Fruit fly (Drosophila melanogaster): ENCODE measurements around the gene Fad2.
A peak's percentile ranks its signal among the peaks of the same experiment; 100 is the strongest.

The Fad2 gene

DNA sequence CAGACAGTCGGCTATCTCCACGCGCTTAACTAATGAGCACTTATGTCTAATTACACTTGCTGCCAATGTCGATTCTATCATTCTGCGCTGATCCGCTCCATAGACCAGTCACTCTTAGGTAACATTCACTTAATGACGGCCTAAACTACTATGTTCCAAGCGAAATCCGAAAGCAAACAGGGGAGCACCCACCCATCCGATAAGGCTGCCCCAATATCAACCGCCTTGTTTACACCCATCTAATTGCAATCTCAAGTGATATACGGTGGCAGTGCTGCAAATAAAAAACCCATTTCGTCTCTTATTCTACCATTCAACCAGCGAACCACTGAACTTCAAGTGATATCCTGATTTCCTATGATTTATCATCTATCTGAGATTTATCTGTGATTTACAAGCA, 26.1 kb downstream of the Fad2 start (continued):
- peak; percentile 5 for TF ChIP-seq dmrt99B (tag; optimal IDR thresholded peaks at IDR 0.05)
- no peak for TF ChIP-seq gt (GFP tag; IDR thresholded peaks at IDR 0.05)
- TF ChIP-seq Hr78 (GFP tag; optimal IDR thresholded peaks at IDR 0.05) = no peak
- TF ChIP-seq mirr (GFP tag; optimal IDR thresholded peaks at IDR 0.05) = peak; percentile 3
- TF ChIP-seq CG10431 (GFP tag; optimal IDR thresholded peaks at IDR 0.05) = no peak

DNA sequence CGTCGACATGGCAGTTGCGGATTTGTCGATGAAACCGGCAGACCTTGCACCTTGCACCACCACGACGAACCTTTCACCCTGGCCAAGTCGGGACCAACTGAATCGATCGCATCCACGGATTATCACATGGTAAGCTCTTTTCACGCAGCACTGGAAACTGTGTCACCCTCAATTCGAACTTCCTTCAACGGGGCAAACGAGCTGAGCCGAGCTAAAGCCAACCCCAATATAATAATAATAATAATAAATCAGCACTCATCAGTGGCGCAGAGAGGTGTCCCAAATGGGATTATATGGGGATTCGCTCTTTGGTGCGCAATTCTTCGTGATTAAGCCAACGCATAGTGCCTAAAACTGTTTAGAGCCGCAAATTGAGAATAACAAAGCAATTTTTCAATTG, 27.9 kb downstream of the Fad2 start, which contains the start of gene CG43693:
Gene CG43693 (minus strand): TSS at position 101 of the 400 bp plus-strand sequence.
- TF ChIP-seq hb (GFP tag; IDR thresholded peaks at IDR 0.05; ENCODE audit: partially characterized antibody) (0 out of 3 replicates have a peak, but pooled peaks have one; percentile 41), NK7.1 (GFP tag; optimal IDR thresholded peaks at IDR 0.05) (no peak)

DNA sequence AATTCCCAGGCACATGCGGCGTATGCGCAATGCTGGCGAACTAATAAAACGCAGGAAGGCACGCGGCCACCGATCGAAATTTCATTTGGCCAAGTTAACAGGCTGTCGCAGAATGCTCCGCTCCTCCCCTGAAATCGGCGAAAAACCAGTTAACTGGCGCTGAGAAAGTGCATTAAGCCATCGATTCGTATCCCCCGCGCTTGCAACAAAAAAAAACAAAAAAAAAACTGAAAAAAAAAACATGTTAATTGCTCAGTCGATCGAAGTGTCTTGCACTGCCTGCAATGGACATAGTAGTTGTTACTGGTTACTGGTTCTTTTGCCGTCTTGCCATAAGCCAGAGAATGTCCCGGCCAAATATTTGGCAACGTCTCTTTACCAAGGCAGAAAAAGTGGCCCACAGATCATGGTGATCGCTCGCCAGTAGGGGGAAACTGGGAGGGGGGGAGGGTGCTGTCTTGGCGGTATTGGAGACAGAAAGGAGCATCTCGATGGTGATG, 29.5 kb downstream of the Fad2 start:
- TF ChIP-seq Meics (GFP tag; optimal IDR thresholded peaks at IDR 0.05) = no peak
- no peak for TF ChIP-seq MESR4 (GFP tag; optimal IDR thresholded peaks at IDR 0.05)
- TF ChIP-seq emc (GFP tag; optimal IDR thresholded peaks at IDR 0.05) = no peak
- no peak for TF ChIP-seq CG10366 (GFP tag; IDR thresholded peaks at IDR 0.05)
- peak; percentile 91 for TF ChIP-seq Ets65A (GFP tag)
- no peak for TF ChIP-seq CG12104 (GFP tag; optimal IDR thresholded peaks at IDR 0.05)
- no peak for TF ChIP-seq psq (GFP tag; optimal IDR thresholded peaks at IDR 0.05)
- no peak for TF ChIP-seq peb (GFP tag; IDR thresholded peaks at IDR 0.05)
- TF ChIP-seq CG8944 (GFP tag; optimal IDR thresholded peaks at IDR 0.05) = no peak
- no peak for TF ChIP-seq twi (tag; optimal IDR thresholded peaks at IDR 0.05)
- no peak for TF ChIP-seq CG1233 (GFP tag; optimal IDR thresholded peaks at IDR 0.05)
- no peak for TF ChIP-seq CG4730 (GFP tag; IDR thresholded peaks at IDR 0.05)
- no peak for TF ChIP-seq CG4424 (GFP tag; optimal IDR thresholded peaks at IDR 0.05)
- TF ChIP-seq inv (GFP tag; IDR thresholded peaks at IDR 0.05; ENCODE audit: partially characterized antibody) = no peak
- TF ChIP-seq Drgx (GFP tag; IDR thresholded peaks at IDR 0.05) = peak; percentile 57; the same call in 1 of the 2 replicates

DNA sequence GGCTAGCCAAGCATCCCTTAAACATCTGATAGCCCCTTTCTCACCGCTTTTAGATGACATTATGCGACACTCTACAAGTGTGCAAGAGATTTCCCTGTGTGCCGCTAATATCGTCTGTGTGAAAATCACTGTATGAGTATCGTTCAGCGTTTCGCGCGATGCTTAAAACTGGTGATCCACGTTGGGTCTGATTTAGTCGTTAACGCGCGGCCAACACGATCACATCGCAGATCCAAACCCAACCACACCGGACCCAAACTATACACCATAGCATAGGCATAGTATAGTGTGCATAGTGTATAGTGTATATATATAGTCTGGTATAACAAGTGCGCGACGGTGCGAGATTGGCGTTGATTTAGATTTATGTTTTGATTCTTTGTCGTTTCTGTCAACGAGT, 30.5 kb downstream of the Fad2 start, which contains the start of gene CG7888:
Gene CG7888 (plus strand): TSS at position 193 of the 400 bp plus-strand sequence.
- TF ChIP-seq row (GFP tag; IDR thresholded peaks at IDR 0.05) = 0 out of 3 replicates have a peak, but pooled peaks have one; percentile 11
- no peak for TF ChIP-seq psq (GFP tag; optimal IDR thresholded peaks at IDR 0.05)
- no peak for TF ChIP-seq CG32532 (GFP tag; IDR thresholded peaks at IDR 0.05)
- TF ChIP-seq Neu2 (GFP tag; optimal IDR thresholded peaks at IDR 0.05; ENCODE audit: borderline replicate concordance) = no peak
- peak; percentile 3 for TF ChIP-seq CG12769 (tag; optimal IDR thresholded peaks at IDR 0.05)
- 0 out of 3 replicates have a peak, but pooled peaks have one; percentile 31 for TF ChIP-seq CG11456 (GFP tag; IDR thresholded peaks at IDR 0.05)
- peak; percentile 14 for TF ChIP-seq D19A (tag; optimal IDR thresholded peaks at IDR 0.05)
- peak; percentile 15 for TF ChIP-seq CG3995 (GFP tag; optimal IDR thresholded peaks at IDR 0.05)
- TF ChIP-seq chinmo (GFP tag; IDR thresholded peaks at IDR 0.05; ENCODE audit: partially characterized antibody) = 0 out of 4 replicates have a peak, but pooled peaks have one; percentile 23
- no peak for TF ChIP-seq CG8290 (GFP tag; optimal IDR thresholded peaks at IDR 0.05)
- peak in 1 of 2 experiments; percentile 46 for TF ChIP-seq CG8290 (tag; optimal IDR thresholded peaks at IDR 0.05)
- TF ChIP-seq CG13894 (tag; optimal IDR thresholded peaks at IDR 0.05) = peak; percentile 63
- peak; percentile 26 for TF ChIP-seq Med (GFP tag)
- 0 out of 3 replicates have a peak, but pooled peaks have one; percentile 57 for TF ChIP-seq CG2199 (GFP tag; IDR thresholded peaks at IDR 0.05)
- TF ChIP-seq scrt (GFP tag; optimal IDR thresholded peaks at IDR 0.05) = no peak
- peak; percentile 18 for TF ChIP-seq CG15514 (GFP tag; optimal IDR thresholded peaks at IDR 0.05)
- TF ChIP-seq CG15269 (tag; optimal IDR thresholded peaks at IDR 0.05) = peak; percentile 13
